Worm (Caenorhabditis elegans): ENCODE measurements around the gene K08B5.2.

The K08B5.2 gene

DNA sequence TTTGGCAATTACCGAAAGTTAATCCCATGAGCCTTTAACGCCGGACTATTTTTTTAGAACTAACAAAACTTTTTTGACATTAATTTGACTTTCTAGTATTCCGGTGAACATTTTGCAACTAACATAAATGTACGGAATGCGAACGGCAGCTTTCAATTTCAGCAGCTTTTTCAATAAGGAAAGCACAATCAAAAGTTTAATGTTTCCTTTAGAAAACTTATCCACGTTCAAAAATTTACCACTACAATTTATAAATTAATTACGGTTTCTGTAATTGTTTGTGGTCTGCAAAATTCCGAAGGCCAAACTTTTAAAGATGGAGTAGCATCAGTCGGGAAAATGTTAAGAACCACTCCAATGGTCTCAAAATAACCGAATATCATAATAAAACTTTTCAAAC, 13.3 kb downstream of the K08B5.2 start, which contains the start of gene osm-1:
Gene osm-1 (plus strand): TSS at position 301 of the 400 bp plus-strand sequence.
- TF ChIP-seq fos-1 (tag; optimal IDR thresholded peaks at IDR 0.05) (no peak), Y55F3AM.14 (GFP tag; optimal IDR thresholded peaks at IDR 0.05) (no peak), ztf-11 (tag; optimal IDR thresholded peaks at IDR 0.05) (no peak), ceh-16 (tag; optimal IDR thresholded peaks at IDR 0.05) (no peak), egl-27 (tag; optimal IDR thresholded peaks at IDR 0.05) (no peak), zag-1 (tag; optimal IDR thresholded peaks at IDR 0.05) (no peak), R02D3.7 (tag; optimal IDR thresholded peaks at IDR 0.05) (no peak), peb-1 (tag; optimal IDR thresholded peaks at IDR 0.05) (no peak), nhr-129 (tag; optimal IDR thresholded peaks at IDR 0.05) (no peak), ceh-82 (tag; optimal IDR thresholded peaks at IDR 0.05) (no peak), ztf-4 (tag; optimal IDR thresholded peaks at IDR 0.05) (no peak), ztf-1 (GFP tag; conservative IDR thresholded peaks at IDR 0.05) (no peak), aly-2 (tag; optimal IDR thresholded peaks at IDR 0.05) (no peak), unc-55 (GFP tag; optimal IDR thresholded peaks at IDR 0.05) (no peak), sma-9 (GFP tag; optimal IDR thresholded peaks at IDR 0.05) (no peak), sma-9 (tag; optimal IDR thresholded peaks at IDR 0.05) (no peak), mbf-1 (tag; optimal IDR thresholded peaks at IDR 0.05) (no peak), ZK546.5 (tag; optimal IDR thresholded peaks at IDR 0.05) (no peak), ama-1 (optimal IDR thresholded peaks at IDR 0.05) (no peak)

DNA sequence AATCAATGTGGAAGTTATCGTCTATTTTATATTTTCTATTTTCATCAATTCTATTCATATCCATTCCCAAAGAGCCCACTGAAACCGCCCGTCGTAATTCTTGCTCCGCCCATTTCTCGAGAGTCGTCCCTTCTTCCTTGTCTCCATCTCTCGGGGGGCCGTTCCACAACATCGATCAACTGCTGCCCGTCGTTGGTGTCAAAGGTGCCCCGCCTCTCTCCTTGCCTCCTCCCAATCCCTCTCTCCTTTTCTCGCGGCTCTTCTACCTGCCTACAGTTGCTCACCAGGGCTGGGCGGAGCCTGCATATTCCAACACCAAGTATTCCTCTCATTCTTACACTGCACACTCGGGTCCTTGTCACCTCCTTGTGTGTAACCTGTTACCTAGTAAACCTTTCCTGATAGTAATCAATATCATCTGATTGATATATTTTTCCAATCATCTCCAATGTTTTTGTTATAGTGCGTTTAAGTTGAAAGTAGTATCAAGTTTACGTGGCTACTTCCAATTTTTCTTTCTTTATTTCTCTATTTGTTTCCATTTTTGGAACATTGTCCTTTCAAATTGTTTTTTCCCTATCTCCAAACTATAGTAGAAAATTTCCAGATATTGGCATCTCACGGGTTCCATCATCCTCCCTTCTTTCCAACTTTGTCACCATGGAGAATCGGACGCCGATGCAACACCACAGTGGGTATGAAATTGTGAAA, 17.3 kb downstream of the K08B5.2 start, which contains the start of gene pat-9:
Gene pat-9 (plus strand): TSS at position 661 of the 711 bp plus-strand sequence.
- TF ChIP-seq aly-2 (tag; optimal IDR thresholded peaks at IDR 0.05): no peak
- TF ChIP-seq elt-3 (tag; optimal IDR thresholded peaks at IDR 0.05): no peak

DNA sequence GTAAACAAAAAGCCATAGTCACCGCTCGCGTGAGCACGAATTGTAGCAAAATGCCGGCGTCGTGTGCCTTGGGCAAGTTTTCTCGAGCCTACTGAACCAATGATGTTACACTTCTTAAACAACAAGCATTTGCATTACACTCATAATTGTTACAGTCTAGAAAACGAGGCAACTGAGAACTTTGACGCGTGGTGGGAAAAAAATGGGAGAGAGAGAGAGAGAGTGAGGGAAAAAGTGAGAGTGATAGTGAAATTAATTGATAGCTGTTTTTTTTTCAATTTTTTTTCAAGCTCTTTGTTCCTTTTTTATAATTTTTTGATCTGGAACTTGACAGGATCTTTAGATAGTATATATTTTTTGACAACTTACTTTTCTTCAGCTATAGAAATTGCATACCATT, 18.5 kb downstream of the K08B5.2 start:
- TF ChIP-seq ceh-82 (tag; optimal IDR thresholded peaks at IDR 0.05) (no peak), blmp-1 (tag; optimal IDR thresholded peaks at IDR 0.05; ENCODE audit: insufficient read depth) (peak; percentile 70)

DNA sequence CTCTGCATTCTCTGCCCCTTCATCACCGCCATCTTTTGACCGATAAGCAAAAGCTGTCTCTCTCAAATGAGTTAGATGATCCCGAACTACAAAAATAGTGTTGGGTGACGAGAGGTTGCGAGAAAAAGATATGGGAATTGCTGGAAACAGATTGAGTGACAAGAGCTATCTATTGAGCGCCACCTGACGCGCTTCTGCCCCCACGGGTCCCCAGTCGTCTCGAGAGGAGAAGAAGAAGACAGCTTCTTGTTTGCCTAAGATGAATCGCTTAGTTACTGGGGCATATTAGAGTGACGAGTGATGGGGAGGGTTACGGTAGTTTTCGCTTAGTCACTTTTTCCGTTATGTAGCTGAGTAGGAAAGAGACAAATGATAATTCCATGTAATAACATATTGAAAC, 19.1 kb downstream of the K08B5.2 start:
- no peak for TF ChIP-seq mab-5 (tag; optimal IDR thresholded peaks at IDR 0.05)
- TF ChIP-seq dmd-4 (tag; optimal IDR thresholded peaks at IDR 0.05): no peak
- TF ChIP-seq mdl-1 (tag; optimal IDR thresholded peaks at IDR 0.05): no peak
- TF ChIP-seq C34F6.9 (tag; optimal IDR thresholded peaks at IDR 0.05): peak; percentile 45
- TF ChIP-seq F13H6.1 (tag; optimal IDR thresholded peaks at IDR 0.05): peak; percentile 82
- peak in 1 of 2 experiments; percentile 54 for TF ChIP-seq lsy-2 (tag; optimal IDR thresholded peaks at IDR 0.05)
- peak; percentile 38 for TF ChIP-seq nhr-129 (tag; optimal IDR thresholded peaks at IDR 0.05)
- TF ChIP-seq sma-9 (GFP tag; optimal IDR thresholded peaks at IDR 0.05): peak; percentile 26
- TF ChIP-seq sma-9 (tag; optimal IDR thresholded peaks at IDR 0.05): no peak
- TF ChIP-seq ceh-82 (tag; optimal IDR thresholded peaks at IDR 0.05): no peak

DNA sequence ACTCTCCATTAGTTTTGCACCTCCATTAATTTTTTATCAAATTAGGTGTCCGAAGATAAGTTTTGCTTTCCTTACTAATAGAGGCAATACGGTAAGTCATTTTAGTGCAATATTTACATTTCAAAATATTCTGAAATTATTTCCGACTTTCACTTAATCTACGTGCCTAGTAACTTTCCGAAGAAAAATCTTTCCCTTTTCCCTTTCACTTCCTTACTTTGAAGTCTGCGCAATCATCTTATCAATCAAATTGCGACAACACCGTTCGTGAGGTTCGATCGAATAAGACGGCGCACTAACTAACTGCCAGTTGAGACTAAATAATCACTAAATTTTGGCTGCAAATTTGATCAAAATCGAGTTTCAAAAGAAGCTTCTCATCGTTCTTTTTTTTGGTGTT, 19.8 kb downstream of the K08B5.2 start:
- TF ChIP-seq nhr-77 (tag; optimal IDR thresholded peaks at IDR 0.05) (no peak), zag-1 (tag; optimal IDR thresholded peaks at IDR 0.05) (no peak), blmp-1 (tag; optimal IDR thresholded peaks at IDR 0.05; ENCODE audit: insufficient read depth) (peak; percentile 74)

DNA sequence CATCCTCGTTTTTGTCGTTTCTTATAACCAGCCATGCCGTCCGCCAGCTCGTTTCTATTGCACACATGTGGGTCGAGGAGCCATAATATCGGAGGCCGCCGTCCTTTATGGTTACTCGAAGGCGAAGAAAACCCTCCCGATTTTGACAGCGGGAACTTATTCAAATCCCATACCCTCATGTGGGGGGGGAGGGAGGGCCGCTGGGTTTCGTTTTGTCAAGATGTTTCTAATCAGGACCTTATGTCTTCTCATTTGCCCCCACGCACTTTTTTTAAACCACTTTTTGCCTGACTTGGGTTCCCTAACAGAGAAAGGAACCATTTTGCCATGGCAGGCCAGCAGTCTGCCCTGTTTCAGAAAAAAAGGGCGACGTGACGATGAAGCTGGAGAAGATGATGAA, 21.2 kb downstream of the K08B5.2 start:
- TF ChIP-seq nhr-12 (tag; optimal IDR thresholded peaks at IDR 0.05) (no peak), ztf-1 (GFP tag; conservative IDR thresholded peaks at IDR 0.05) (no peak), nhr-25 (tag; optimal IDR thresholded peaks at IDR 0.05) (no peak), lin-39 (tag; optimal IDR thresholded peaks at IDR 0.05) (no peak), skn-1 (tag; optimal IDR thresholded peaks at IDR 0.05) (no peak), dmd-4 (tag; optimal IDR thresholded peaks at IDR 0.05) (no peak), Y55F3AM.14 (GFP tag; optimal IDR thresholded peaks at IDR 0.05) (no peak), mab-5 (tag; optimal IDR thresholded peaks at IDR 0.05) (no peak), ceh-82 (tag; optimal IDR thresholded peaks at IDR 0.05) (no peak), lin-13 (GFP tag; optimal IDR thresholded peaks at IDR 0.05) (no peak), unc-55 (GFP tag; optimal IDR thresholded peaks at IDR 0.05) (no peak), sem-4 (tag; optimal IDR thresholded peaks at IDR 0.05) (no peak), ama-1 (optimal IDR thresholded peaks at IDR 0.05) (no peak), C34F6.9 (tag; optimal IDR thresholded peaks at IDR 0.05) (no peak), ZK546.5 (tag; optimal IDR thresholded peaks at IDR 0.05) (no peak), elt-3 (tag; optimal IDR thresholded peaks at IDR 0.05) (no peak), nhr-129 (tag; optimal IDR thresholded peaks at IDR 0.05) (no peak)
